Fruit fly (Drosophila melanogaster): Measurements from ENCODE around the gene CG6142.

The CG6142 gene

dm6 chr3R:26132854-26133253 is at the start of gene CG6142:
TSS of gene CG6142 (plus strand) at chr3R:26133154.
- no peak for TF ChIP-seq CG17801 (GFP tag; optimal IDR thresholded peaks at IDR 0.05; ENCODE audit: partially characterized antibody)

- no peak for TF ChIP-seq CG17801 (GFP tag; optimal IDR thresholded peaks at IDR 0.05; ENCODE audit: partially characterized antibody)
Observed at dm6 chr3R:26095551-26095950, 37.4 kb upstream of the CG6142 start.

dm6 chr3R:26096192-26096591 is 36.8 kb upstream of the CG6142 start:
- no peak for TF ChIP-seq CG17801 (GFP tag; optimal IDR thresholded peaks at IDR 0.05; ENCODE audit: partially characterized antibody)

dm6 chr3R:26098502-26099210 is 34.3 kb upstream of the CG6142 start, which contains the start of gene dysf:
TSS of gene dysf (minus strand) at chr3R:26098711.
- TF ChIP-seq CG17801 (GFP tag; optimal IDR thresholded peaks at IDR 0.05; ENCODE audit: partially characterized antibody), result no peak

- no peak for TF ChIP-seq CG17801 (GFP tag; optimal IDR thresholded peaks at IDR 0.05; ENCODE audit: partially characterized antibody)
Observed at dm6 chr3R:26099238-26099637, 33.7 kb upstream of the CG6142 start.

dm6 chr3R:26103440-26103839 is 29.5 kb upstream of the CG6142 start:
- TF ChIP-seq CG17801 (GFP tag; optimal IDR thresholded peaks at IDR 0.05; ENCODE audit: partially characterized antibody), result no peak

dm6 chr3R:26104302-26105140 is 28.4 kb upstream of the CG6142 start:
- TF ChIP-seq CG17801 (GFP tag; optimal IDR thresholded peaks at IDR 0.05; ENCODE audit: partially characterized antibody), result peak; percentile 53

- no peak for TF ChIP-seq CG17801 (GFP tag; optimal IDR thresholded peaks at IDR 0.05; ENCODE audit: partially characterized antibody)
Observed at dm6 chr3R:26105141-26105403, 27.9 kb upstream of the CG6142 start.

dm6 chr3R:26105407-26105806 is 27.5 kb upstream of the CG6142 start:
- TF ChIP-seq CG17801 (GFP tag; optimal IDR thresholded peaks at IDR 0.05; ENCODE audit: partially characterized antibody), result no peak

- no peak for TF ChIP-seq CG17801 (GFP tag; optimal IDR thresholded peaks at IDR 0.05; ENCODE audit: partially characterized antibody)
Observed at dm6 chr3R:26105924-26106494, 26.9 kb upstream of the CG6142 start.

- TF ChIP-seq CG17801 (GFP tag; optimal IDR thresholded peaks at IDR 0.05; ENCODE audit: partially characterized antibody), result peak; percentile 79
Observed at dm6 chr3R:26106595-26107152, 26.3 kb upstream of the CG6142 start, which contains the start of gene Cipc. TSS of gene Cipc (plus strand) at chr3R:26106868.

dm6 chr3R:26108424-26108823 is 24.5 kb upstream of the CG6142 start:
- TF ChIP-seq CG17801 (GFP tag; optimal IDR thresholded peaks at IDR 0.05; ENCODE audit: partially characterized antibody), result no peak

dm6 chr3R:26117465-26118081 is 15.4 kb upstream of the CG6142 start:
- TF ChIP-seq CG17801 (GFP tag; optimal IDR thresholded peaks at IDR 0.05; ENCODE audit: partially characterized antibody), result peak; percentile 90

dm6 chr3R:26119993-26120392 is 13.0 kb upstream of the CG6142 start:
- TF ChIP-seq CG17801 (GFP tag; optimal IDR thresholded peaks at IDR 0.05; ENCODE audit: partially characterized antibody), result no peak

- TF ChIP-seq CG17801 (GFP tag; optimal IDR thresholded peaks at IDR 0.05; ENCODE audit: partially characterized antibody), result no peak
Observed at dm6 chr3R:26121108-26121507, 11.8 kb upstream of the CG6142 start.
